Worm (Caenorhabditis elegans) whole organism, mixed stage, embryonic: ENCODE data around the gene odd-2.

Experiments
- M03D4.4 ChIP-seq: sonication (generic microtip); optimal IDR thresholded peaks from 2 replicates; lab custom pipeline; 2017; ENCODE audit warnings: mild to moderate bottlenecking, missing genetic modification characterization, missing compliant biosample characterization
- bed-3 ChIP-seq: fragments of 200-800 bp; sonication (Bioruptor generic); optimal IDR thresholded peaks from 3 replicates; lab custom pipeline; 2018; ENCODE audit warnings: mild to moderate bottlenecking, missing genetic modification characterization, moderate library complexity, missing compliant biosample characterization
- blmp-1 ChIP-seq: fragments of 150-350 bp; optimal IDR thresholded peaks from 2 replicates; lab custom pipeline; 2014; ENCODE audit warnings: missing biosample characterization, missing genetic modification characterization
- ceh-39 ChIP-seq: fragments of 150-350 bp; optimal IDR thresholded peaks from 2 replicates; lab custom pipeline; 2014; ENCODE audit warnings: missing biosample characterization, missing genetic modification characterization
- ceh-83 ChIP-seq: fragments of 200-800 bp; sonication (Bioruptor generic); optimal IDR thresholded peaks from 2 replicates; lab custom pipeline; 2018; ENCODE audit warnings: mild to moderate bottlenecking, missing genetic modification characterization, missing compliant biosample characterization
- ces-1 ChIP-seq: fragments of 150-350 bp; optimal IDR thresholded peaks from 2 replicates; lab custom pipeline; 2014; ENCODE audit warnings: missing biosample characterization, missing genetic modification reagents, missing genetic modification characterization
- cnd-1 ChIP-seq: fragments of 200-800 bp; sonication (Bioruptor generic); optimal IDR thresholded peaks from 2 replicates; lab custom pipeline; 2018; ENCODE audit warnings: mild to moderate bottlenecking, missing genetic modification characterization, missing compliant biosample characterization
- elt-1 ChIP-seq: sonication (generic microtip); optimal IDR thresholded peaks from 2 replicates; lab custom pipeline; 2017; ENCODE audit warnings: missing genetic modification characterization, mild to moderate bottlenecking, missing compliant biosample characterization, antibody characterized with exemption, moderate library complexity, borderline replicate concordance; ENCODE audit not compliant: insufficient read depth
- elt-3 ChIP-seq: fragments of 150-350 bp; optimal IDR thresholded peaks from 2 replicates; lab custom pipeline; 2014; ENCODE audit warnings: missing biosample characterization, missing genetic modification characterization
- hlh-1 ChIP-seq: fragments of 150-350 bp; optimal IDR thresholded peaks from 2 replicates; lab custom pipeline; 2014; ENCODE audit warnings: missing biosample characterization, missing genetic modification reagents, missing genetic modification characterization
- lin-32 ChIP-seq: fragments of 200-800 bp; sonication (Bioruptor generic); optimal IDR thresholded peaks from 2 replicates; lab custom pipeline; 2018; ENCODE audit warnings: mild to moderate bottlenecking, missing genetic modification characterization, missing compliant biosample characterization
- lsy-2 ChIP-seq: fragments of 150-350 bp; optimal IDR thresholded peaks from 2 replicates; lab custom pipeline; 2014; ENCODE audit warnings: missing biosample characterization, missing genetic modification characterization
- mab-5 ChIP-seq: fragments of 150-350 bp; optimal IDR thresholded peaks from 2 replicates; lab custom pipeline; 2014; ENCODE audit warnings: missing biosample characterization, missing genetic modification characterization
- nhr-12 ChIP-seq: fragments of 150-350 bp; optimal IDR thresholded peaks from 2 replicates; lab custom pipeline; 2014; ENCODE audit warnings: missing biosample characterization, missing genetic modification characterization
- nhr-28 ChIP-seq: fragments of 150-350 bp; optimal IDR thresholded peaks from 2 replicates; lab custom pipeline; 2014; ENCODE audit warnings: missing biosample characterization, missing genetic modification characterization
- nhr-76 ChIP-seq: sonication (generic microtip); optimal IDR thresholded peaks from 2 replicates; lab custom pipeline; 2017; ENCODE audit warnings: missing biosample characterization, missing genetic modification characterization
- sem-2 ChIP-seq: fragments of 200-800 bp; sonication (Bioruptor generic); optimal IDR thresholded peaks from 2 replicates; lab custom pipeline; 2018; ENCODE audit warnings: mild to moderate bottlenecking, missing genetic modification characterization, missing compliant biosample characterization
- snpc-4 ChIP-seq: fragments of 150-350 bp; optimal IDR thresholded peaks from 2 replicates; lab custom pipeline; 2014; ENCODE audit warnings: missing biosample characterization, missing genetic modification characterization
- sptf-1 ChIP-seq: sonication (generic microtip); optimal IDR thresholded peaks from 2 replicates; lab custom pipeline; 2017; ENCODE audit warnings: mild to moderate bottlenecking, missing genetic modification characterization, moderate library complexity, missing compliant biosample characterization
- tbx-8 ChIP-seq: fragments of 200-800 bp; sonication (Bioruptor generic); optimal IDR thresholded peaks from 2 replicates; lab custom pipeline; 2018; ENCODE audit warnings: mild to moderate bottlenecking, missing genetic modification characterization, moderate library complexity, missing compliant biosample characterization
- unc-39 ChIP-seq: fragments of 150-350 bp; optimal IDR thresholded peaks from 2 replicates; lab custom pipeline; 2014; ENCODE audit warnings: missing biosample characterization, missing genetic modification characterization
- unc-62 ChIP-seq: fragments of 150-350 bp; optimal IDR thresholded peaks from 2 replicates; lab custom pipeline; 2014; ENCODE audit warnings: missing biosample characterization, missing genetic modification reagents, missing genetic modification characterization
- zip-8 ChIP-seq: fragments of 150-350 bp; optimal IDR thresholded peaks from 2 replicates; lab custom pipeline; 2014; ENCODE audit warnings: missing biosample characterization, missing genetic modification characterization

Gene odd-2

DNA sequence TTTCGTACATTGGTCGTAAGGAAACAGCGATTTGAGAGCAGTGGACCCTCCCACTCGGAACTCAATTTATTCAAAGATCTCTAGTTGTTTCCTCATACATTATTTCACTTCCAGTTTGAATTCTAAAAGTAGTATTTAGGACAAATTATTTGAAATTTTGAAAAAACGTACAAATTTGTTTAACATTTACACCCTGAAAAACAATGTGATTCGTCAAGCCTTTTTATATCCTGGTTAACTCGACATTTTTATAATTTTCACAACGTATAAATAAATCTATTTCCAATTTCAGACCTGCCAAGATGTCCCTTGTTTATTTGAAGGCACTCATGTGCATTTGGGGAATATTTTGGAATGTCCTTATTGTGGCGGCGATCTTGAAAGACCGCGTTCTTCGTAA is 44.8 kb downstream of the odd-2 start, which contains the start of gene C15H9.3:
TSS of gene C15H9.3 (plus strand) at position 301 of the 400 bp plus-strand sequence.
- no peak for TF ChIP-seq zip-8 (tag; lab: Kevin White, UChicago)
- no peak for TF ChIP-seq cnd-1
- no peak for TF ChIP-seq elt-3 (tag; lab: Kevin White, UChicago)
- TF ChIP-seq snpc-4 (tag; lab: Kevin White, UChicago): no peak
- TF ChIP-seq lsy-2 (tag; lab: Kevin White, UChicago): no peak
- TF ChIP-seq lin-32: no peak
- no peak for TF ChIP-seq ceh-39 (tag; lab: Kevin White, UChicago)
- no peak for TF ChIP-seq M03D4.4 (tag; lab: Kevin White, UChicago)
- no peak for TF ChIP-seq unc-39
- TF ChIP-seq bed-3 (GFP tag; lab: Kevin White, UChicago): no peak
- TF ChIP-seq ceh-83 (GFP tag; lab: Kevin White, UChicago): no peak
- no peak for TF ChIP-seq mab-5 (tag; lab: Kevin White, UChicago)
- no peak for TF ChIP-seq nhr-28 (tag; lab: Kevin White, UChicago)
- no peak for TF ChIP-seq tbx-8 (GFP tag; lab: Kevin White, UChicago)
- TF ChIP-seq hlh-1 (tag; lab: Kevin White, UChicago): no peak
- TF ChIP-seq ces-1 (GFP tag; lab: Kevin White, UChicago): no peak
- TF ChIP-seq unc-62: no peak
- TF ChIP-seq nhr-76 (tag; lab: Kevin White, UChicago): no peak
- TF ChIP-seq blmp-1 (tag; lab: Kevin White, UChicago): no peak
- TF ChIP-seq nhr-12: no peak
- TF ChIP-seq, all 35 proteins: peak for 0

DNA sequence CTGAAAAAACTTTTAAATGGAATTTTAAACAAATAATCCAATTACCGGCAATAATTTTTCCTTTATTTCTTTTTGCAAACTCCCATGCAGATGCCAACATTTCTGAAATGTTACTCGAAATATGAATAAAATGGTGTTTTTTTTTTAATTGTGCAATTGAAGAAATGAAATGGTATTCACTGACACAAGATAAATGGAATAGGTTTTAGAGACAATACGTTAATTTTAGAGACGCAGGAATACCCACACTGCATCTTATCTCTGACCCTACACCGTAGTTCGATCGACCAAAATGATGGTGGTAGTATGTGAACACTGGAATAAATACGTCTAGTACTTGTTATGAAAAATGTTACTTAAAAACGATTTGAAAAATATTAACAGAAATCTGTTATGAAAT is 47.5 kb downstream of the odd-2 start, which contains the start of gene prx-3:
TSS of gene prx-3 (minus strand) at position 101 of the 400 bp plus-strand sequence.
- TF ChIP-seq ces-1 (GFP tag; lab: Kevin White, UChicago): no peak
- TF ChIP-seq sptf-1: no peak
- TF ChIP-seq sem-2 (GFP tag; lab: Kevin White, UChicago): no peak
- TF ChIP-seq elt-1 (tag; lab: Kevin White, UChicago): no peak
- no peak for TF ChIP-seq tbx-8 (GFP tag; lab: Kevin White, UChicago)
